ENCODE assay signal across 6 worm cellular contexts in the genomic region with DNA sequence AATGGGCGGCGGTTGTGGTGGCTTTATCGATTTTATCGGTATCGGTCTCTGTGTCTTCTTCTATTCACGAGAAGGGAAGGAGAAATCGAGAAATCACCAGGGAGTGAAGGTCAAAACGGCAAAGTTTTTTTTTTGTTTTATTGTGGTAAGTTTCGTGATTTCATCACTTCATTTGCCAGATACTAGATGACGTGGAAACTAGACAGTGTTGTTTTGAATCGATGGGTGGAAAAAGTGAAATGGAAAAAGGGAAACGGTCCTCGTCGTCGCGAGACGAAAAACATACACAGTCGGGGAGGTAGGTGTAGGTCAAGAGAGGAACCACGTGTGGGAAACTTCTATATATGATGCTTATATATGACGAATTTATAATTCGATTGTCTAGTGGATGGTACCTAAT.
TF ChIP-seq lines count a peak whose summit lies in the region.

No protein-coding gene starts in this region.

TF ChIP-seq in whole organism, L1 larva, 84 proteins besides CTCF, POLR2A, EP300 and RAD21 (continues in another document):
- TF ChIP-seq egl-13 (tag; optimal IDR thresholded peaks at IDR 0.05; lab: Kevin White, UChicago) (no peak), lir-3 (tag; optimal IDR thresholded peaks at IDR 0.05; lab: Kevin White, UChicago; ENCODE audit: poor library complexity) (no peak), C34B4.2 (tag; optimal IDR thresholded peaks at IDR 0.05; lab: Kevin White, UChicago) (no peak), swsn-7 (tag; optimal IDR thresholded peaks at IDR 0.05; lab: Kevin White, UChicago) (no peak), ets-5 (GFP tag; IDR thresholded peaks at IDR 0.05; lab: Robert Waterston, UW) (no peak), lin-14 (GFP tag; optimal IDR thresholded peaks at IDR 0.05; lab: Kevin White, UChicago) (peak; percentile 73), C16A3.4 (tag; optimal IDR thresholded peaks at IDR 0.05; lab: Kevin White, UChicago) (peak; percentile 10), lin-13 (GFP tag; optimal IDR thresholded peaks at IDR 0.05; lab: Kevin White, UChicago) (peak; percentile 20), nhr-47 (tag; optimal IDR thresholded peaks at IDR 0.05; lab: Kevin White, UChicago) (no peak), fos-1 (tag; optimal IDR thresholded peaks at IDR 0.05; lab: Kevin White, UChicago) (no peak), mdl-1 (tag; optimal IDR thresholded peaks at IDR 0.05; lab: Kevin White, UChicago) (peak in 1 of 2 experiments; percentile 41), fkh-4 (tag; optimal IDR thresholded peaks at IDR 0.05; lab: Kevin White, UChicago; ENCODE audit: borderline replicate concordance) (no peak), nhr-71 (tag; optimal IDR thresholded peaks at IDR 0.05; lab: Kevin White, UChicago) (peak; percentile 39), snu-23 (GFP tag; optimal IDR thresholded peaks at IDR 0.05; lab: Kevin White, UChicago) (peak; percentile 54)

TF ChIP-seq in whole organism, L2 larva, 48 proteins besides CTCF, POLR2A, EP300 and RAD21 (continues in another document):
- TF ChIP-seq crh-2 (tag; optimal IDR thresholded peaks at IDR 0.05; lab: Kevin White, UChicago) (peak; percentile 79), nhr-25 (tag; optimal IDR thresholded peaks at IDR 0.05; lab: Kevin White, UChicago) (peak; percentile 58), nhr-21 (tag; optimal IDR thresholded peaks at IDR 0.05; lab: Kevin White, UChicago) (no peak), alr-1 (tag; optimal IDR thresholded peaks at IDR 0.05; lab: Kevin White, UChicago) (no peak), ztf-1 (GFP tag; conservative IDR thresholded peaks at IDR 0.05; lab: Robert Waterston, UW) (no peak), nhr-6 (tag; optimal IDR thresholded peaks at IDR 0.05; lab: Kevin White, UChicago) (no peak), F13H6.1 (tag; optimal IDR thresholded peaks at IDR 0.05; lab: Kevin White, UChicago) (no peak), fos-1 (tag; optimal IDR thresholded peaks at IDR 0.05; lab: Kevin White, UChicago) (no peak), lin-39 (tag; optimal IDR thresholded peaks at IDR 0.05; lab: Kevin White, UChicago) (no peak), Y55F3AM.14 (GFP tag; optimal IDR thresholded peaks at IDR 0.05; lab: Kevin White, UChicago) (no peak), mab-5 (tag; optimal IDR thresholded peaks at IDR 0.05; lab: Kevin White, UChicago) (no peak), unc-62 (GFP tag; optimal IDR thresholded peaks at IDR 0.05; lab: Kevin White, UChicago) (no peak), aly-2 (tag; optimal IDR thresholded peaks at IDR 0.05; lab: Kevin White, UChicago) (no peak), C34F6.9 (tag; optimal IDR thresholded peaks at IDR 0.05; lab: Kevin White, UChicago) (no peak), mdl-1 (tag; optimal IDR thresholded peaks at IDR 0.05; lab: Kevin White, UChicago) (no peak), zag-1 (tag; optimal IDR thresholded peaks at IDR 0.05; lab: Kevin White, UChicago) (no peak)

TF ChIP-seq in whole organism, L3 larva, 47 proteins besides CTCF, POLR2A, EP300 and RAD21:
- TF ChIP-seq ceh-28 (tag; optimal IDR thresholded peaks at IDR 0.05; lab: Kevin White, UChicago) (peak; percentile 55), tbx-2 (tag; optimal IDR thresholded peaks at IDR 0.05; lab: Kevin White, UChicago) (no peak), elt-3 (tag; optimal IDR thresholded peaks at IDR 0.05; lab: Kevin White, UChicago) (no peak), snpc-4 (tag; optimal IDR thresholded peaks at IDR 0.05; lab: Kevin White, UChicago) (no peak), sea-2 (GFP tag; optimal IDR thresholded peaks at IDR 0.05; lab: Kevin White, UChicago) (no peak), fkh-10 (GFP tag; optimal IDR thresholded peaks at IDR 0.05; lab: Kevin White, UChicago) (no peak), nhr-77 (tag; optimal IDR thresholded peaks at IDR 0.05; lab: Kevin White, UChicago) (no peak), nhr-43 (tag; optimal IDR thresholded peaks at IDR 0.05; lab: Kevin White, UChicago; ENCODE audit: poor library complexity, severe bottlenecking) (peak; percentile 19), skn-1 (tag; optimal IDR thresholded peaks at IDR 0.05; lab: Kevin White, UChicago) (no peak), nhr-23 (tag; optimal IDR thresholded peaks at IDR 0.05; lab: Kevin White, UChicago) (peak; percentile 22), nhr-28 (tag; optimal IDR thresholded peaks at IDR 0.05; lab: Kevin White, UChicago) (no peak), nhr-25 (tag; optimal IDR thresholded peaks at IDR 0.05; lab: Kevin White, UChicago) (peak; percentile 51), fkh-2 (tag; optimal IDR thresholded peaks at IDR 0.05; lab: Kevin White, UChicago) (no peak)

TF ChIP-seq in whole organism, L4 larva, 104 proteins besides CTCF, POLR2A, EP300 and RAD21 (continues in another document):
- TF ChIP-seq zip-11 (GFP tag; IDR thresholded peaks at IDR 0.05; lab: Robert Waterston, UW) (no peak), madf-5 (GFP tag; IDR thresholded peaks at IDR 0.05; lab: Robert Waterston, UW) (no peak), tra-1 (GFP tag; IDR thresholded peaks at IDR 0.05; lab: Robert Waterston, UW) (0 out of 2 replicates have a peak, but pooled peaks have one; percentile 29), nhr-28 (tag; optimal IDR thresholded peaks at IDR 0.05; lab: Kevin White, UChicago) (peak; percentile 25), F37D6.2 (tag; optimal IDR thresholded peaks at IDR 0.05; lab: Kevin White, UChicago) (no peak), mdl-1 (tag; optimal IDR thresholded peaks at IDR 0.05; lab: Kevin White, UChicago) (peak in 1 of 2 experiments; percentile 68), mxl-3 (GFP tag; optimal IDR thresholded peaks at IDR 0.05; lab: Kevin White, UChicago) (peak; percentile 20), nhr-25 (tag; optimal IDR thresholded peaks at IDR 0.05; lab: Kevin White, UChicago; ENCODE audit: borderline replicate concordance, insufficient read depth) (peak; percentile 44), F10B5.3 (tag; optimal IDR thresholded peaks at IDR 0.05; lab: Kevin White, UChicago) (no peak), daf-8 (GFP tag; IDR thresholded peaks at IDR 0.05; lab: Robert Waterston, UW) (no peak), dmd-6 (GFP tag; IDR thresholded peaks at IDR 0.05; lab: Robert Waterston, UW) (no peak), aha-1 (tag; lab: Kevin White, UChicago) (peak; percentile 61), mes-2 (tag; optimal IDR thresholded peaks at IDR 0.05; lab: Kevin White, UChicago; ENCODE audit: poor library complexity, severe bottlenecking) (no peak), hlh-11 (tag; optimal IDR thresholded peaks at IDR 0.05; lab: Kevin White, UChicago) (peak; percentile 20), saeg-2 (GFP tag; IDR thresholded peaks at IDR 0.05; lab: Robert Waterston, UW) (no peak), lsy-2 (tag; optimal IDR thresholded peaks at IDR 0.05; lab: Kevin White, UChicago) (peak in 1 of 2 experiments; percentile 9)

TF ChIP-seq in whole organism, midembryonic, 9 proteins besides CTCF, POLR2A, EP300 and RAD21:
- peak; percentile 30; the same call in 1 of the 2 replicates for TF ChIP-seq T22C8.4 (GFP tag; IDR thresholded peaks at IDR 0.05; lab: Robert Waterston, UW)
- TF ChIP-seq tab-1 (GFP tag; IDR thresholded peaks at IDR 0.05; lab: Robert Waterston, UW): no peak
- no peak for TF ChIP-seq klf-2 (GFP tag; conservative IDR thresholded peaks at IDR 0.05; lab: Robert Waterston, UW)
- TF ChIP-seq cog-1 (tag; optimal IDR thresholded peaks at IDR 0.05; lab: Kevin White, UChicago): no peak
TF ChIP-seq in whole organism, midembryonic: peak in this region for 1.

TF ChIP-seq in whole organism, young adult, 124 proteins besides CTCF, POLR2A, EP300 and RAD21:
- TF ChIP-seq lir-1 (GFP tag; conservative IDR thresholded peaks at IDR 0.05; lab: Robert Waterston, UW) (no peak), cebp-1 (GFP tag; IDR thresholded peaks at IDR 0.05; lab: Robert Waterston, UW) (no peak), cebp-1 (tag; optimal IDR thresholded peaks at IDR 0.05; lab: Kevin White, UChicago) (peak; percentile 62)
